Fruit fly (Drosophila melanogaster): Measurements from ENCODE around the gene cmpy.

Gene cmpy

dm6 chr3L:20710475-20711177 is 8.4 kb downstream of the cmpy start:
- TF ChIP-seq amos (GFP tag; IDR thresholded peaks at IDR 0.05; ENCODE audit: partially characterized antibody) (no peak), CG2129 (GFP tag; IDR thresholded peaks at IDR 0.05; ENCODE audit: partially characterized antibody) (no peak), MTF-1 (GFP tag; optimal IDR thresholded peaks at IDR 0.05; ENCODE audit: borderline replicate concordance) (no peak), Nf-YB (GFP tag; optimal IDR thresholded peaks at IDR 0.05) (peak; percentile 8), scrt (GFP tag; optimal IDR thresholded peaks at IDR 0.05) (no peak), CG11093 (GFP tag; IDR thresholded peaks at IDR 0.05) (0 out of 3 replicates have a peak, but pooled peaks have one; percentile 22), CG7786 (GFP tag; optimal IDR thresholded peaks at IDR 0.05) (no peak), CG4854 (GFP tag; optimal IDR thresholded peaks at IDR 0.05) (peak; percentile 6), Sry-δ (GFP tag; optimal IDR thresholded peaks at IDR 0.05) (no peak), toy (GFP tag; IDR thresholded peaks at IDR 0.05) (no peak), CG7928 (GFP tag; optimal IDR thresholded peaks at IDR 0.05) (no peak), CG13123 (GFP tag; optimal IDR thresholded peaks at IDR 0.05) (no peak), pum (GFP tag; optimal IDR thresholded peaks at IDR 0.05) (no peak), CG11560 (tag; IDR thresholded peaks at IDR 0.05) (no peak), CG9817 (tag; optimal IDR thresholded peaks at IDR 0.05) (no peak), CG12236 (GFP tag; optimal IDR thresholded peaks at IDR 0.05) (no peak), knrl (GFP tag; IDR thresholded peaks at IDR 0.05; ENCODE audit: partially characterized antibody) (no peak), Rfx (GFP tag; IDR thresholded peaks at IDR 0.05) (no peak), Lhr (GFP tag; optimal IDR thresholded peaks at IDR 0.05) (no peak), ab (GFP tag; optimal IDR thresholded peaks at IDR 0.05) (no peak), CG12104 (GFP tag; optimal IDR thresholded peaks at IDR 0.05) (peak; percentile 31), CG13894 (tag; optimal IDR thresholded peaks at IDR 0.05) (no peak), Med (GFP tag) (peak; percentile 42), dpn (GFP tag; optimal IDR thresholded peaks at IDR 0.05) (peak; percentile 28 to 41), psq (GFP tag; optimal IDR thresholded peaks at IDR 0.05) (peak; percentile 14), z (GFP tag; IDR thresholded peaks at IDR 0.05) (no peak), Awh (GFP tag; IDR thresholded peaks at IDR 0.05) (no peak), repo (GFP tag; optimal IDR thresholded peaks at IDR 0.05) (no peak), sens (GFP tag) (peak; percentile 81), az2 (GFP tag; optimal IDR thresholded peaks at IDR 0.05) (peak; percentile 32), Neu2 (GFP tag; optimal IDR thresholded peaks at IDR 0.05; ENCODE audit: borderline replicate concordance) (no peak), CG11398 (GFP tag; optimal IDR thresholded peaks at IDR 0.05) (no peak), CG9797 (GFP tag; optimal IDR thresholded peaks at IDR 0.05) (no peak), Side (GFP tag; optimal IDR thresholded peaks at IDR 0.05) (no peak), CG9437 (GFP tag; optimal IDR thresholded peaks at IDR 0.05) (no peak), tio (GFP tag; optimal IDR thresholded peaks at IDR 0.05) (peak; percentile 48), CkIIα-i1 (GFP tag; IDR thresholded peaks at IDR 0.05) (no peak), CG1792 (GFP tag; optimal IDR thresholded peaks at IDR 0.05) (no peak), CG14441 (GFP tag; IDR thresholded peaks at IDR 0.05) (no peak), cad (GFP tag; optimal IDR thresholded peaks at IDR 0.05) (no peak), CG4360 (GFP tag; IDR thresholded peaks at IDR 0.05) (no peak), CG2120 (GFP tag; optimal IDR thresholded peaks at IDR 0.05) (peak; percentile 22), sob (GFP tag; IDR thresholded peaks at IDR 0.05) (no peak), esg (GFP tag; conservative IDR thresholded peaks at IDR 0.05) (0 out of 2 replicates have a peak, but pooled peaks have one; percentile 41), CG14014 (GFP tag; IDR thresholded peaks at IDR 0.05) (0 out of 2 replicates have a peak, but pooled peaks have one; percentile 50), Taf1 (GFP tag; IDR thresholded peaks at IDR 0.05) (no peak), CG11695 (GFP tag; IDR thresholded peaks at IDR 0.05) (no peak), CHES-1-like (GFP tag; optimal IDR thresholded peaks at IDR 0.05) (no peak), gcm (GFP tag; optimal IDR thresholded peaks at IDR 0.05) (no peak), gt (GFP tag; IDR thresholded peaks at IDR 0.05) (no peak), zen2 (GFP tag; IDR thresholded peaks at IDR 0.05; ENCODE audit: partially characterized antibody) (no peak)

Data from whole organism, embryonic.